Fruit fly (Drosophila melanogaster): Measurements from ENCODE around the gene CG11771.

- TF ChIP-seq CG3919 (GFP tag; optimal IDR thresholded peaks at IDR 0.05) (no peak), Smox (GFP tag; optimal IDR thresholded peaks at IDR 0.05) (no peak), svp (GFP tag) (no peak), dac (GFP tag; optimal IDR thresholded peaks at IDR 0.05) (no peak), salr (GFP tag; optimal IDR thresholded peaks at IDR 0.05) (no peak)
These were observed 41.6 kb upstream of the CG11771 start for dm6 chr3R:24890217-24890616.

All from whole organism, prepupa.